Fruit fly (Drosophila melanogaster) whole organism, embryonic: Measurements from ENCODE around the gene CG4880.

Experiments
- Asciz ChIP-seq: fragments of 200-800 bp; sonication (Bioruptor generic); optimal IDR thresholded peaks from 2 replicates; lab custom pipeline; 2017; ENCODE audit warnings: missing biosample characterization, mild to moderate bottlenecking, missing genetic modification characterization, missing genetic modification reagents
- CG1233 ChIP-seq: fragments of 200-800 bp; sonication (Bioruptor generic); optimal IDR thresholded peaks from 4 replicates; lab custom pipeline; 2018; ENCODE audit warnings: missing biosample characterization, mild to moderate bottlenecking, missing genetic modification characterization
- CG12659 ChIP-seq: fragments of 200-800 bp; sonication (Bioruptor generic); optimal IDR thresholded peaks from 3 replicates; lab custom pipeline; 2017; ENCODE audit warnings: mild to moderate bottlenecking, missing biosample characterization, missing genetic modification reagents, missing genetic modification characterization
- CG13123 ChIP-seq: fragments of 200-800 bp; sonication (Bioruptor generic); optimal IDR thresholded peaks from 2 replicates; lab custom pipeline; 2016; ENCODE audit warnings: missing biosample characterization, missing genetic modification characterization
- CG15514 ChIP-seq: fragments of 200-800 bp; sonication (Bioruptor generic); optimal IDR thresholded peaks from 3 replicates; lab custom pipeline; 2017; ENCODE audit warnings: missing biosample characterization, missing genetic modification characterization, mild to moderate bottlenecking, moderate library complexity, missing genetic modification reagents
- CG18476 ChIP-seq: fragments of 200-800 bp; sonication (Bioruptor generic); optimal IDR thresholded peaks from 2 replicates; lab custom pipeline; 2016; ENCODE audit warnings: missing biosample characterization, mild to moderate bottlenecking, missing genetic modification characterization
- CG2712 ChIP-seq: fragments of 200-800 bp; optimal IDR thresholded peaks from 3 replicates; lab custom pipeline; 2019; ENCODE audit warnings: missing biosample characterization, mild to moderate bottlenecking, missing genetic modification characterization, moderate library complexity
- CG30431 ChIP-seq: fragments of 200-800 bp; sonication (Bioruptor generic); optimal IDR thresholded peaks from 2 replicates; lab custom pipeline; 2017; ENCODE audit warnings: missing biosample characterization, missing genetic modification characterization
- CG34224 ChIP-seq: fragments of 200-800 bp; sonication (Bioruptor generic); IDR thresholded peaks from 3 replicates; pipeline ENCODE4 v1.3.6; 2022; ENCODE audit warnings: missing biosample characterization, missing genetic modification characterization; ENCODE audit not compliant: partially characterized antibody
- CG3995 ChIP-seq: fragments of 200-800 bp; sonication (Bioruptor generic); optimal IDR thresholded peaks from 3 replicates; lab custom pipeline; 2016; ENCODE audit warnings: missing biosample characterization, missing genetic modification characterization
- CG4617 ChIP-seq: fragments of 200-800 bp; sonication (Bioruptor generic); optimal IDR thresholded peaks from 3 replicates; lab custom pipeline; 2016; ENCODE audit warnings: missing biosample characterization, missing genetic modification characterization, borderline replicate concordance
- CG5180 ChIP-seq: fragments of 200-800 bp; sonication (Bioruptor generic); optimal IDR thresholded peaks from 3 replicates; lab custom pipeline; 2017; ENCODE audit warnings: missing biosample characterization, missing genetic modification characterization, mild to moderate bottlenecking, moderate library complexity, missing genetic modification reagents
- CG6272 ChIP-seq: fragments of 200-800 bp; sonication (Bioruptor generic); IDR thresholded peaks from 2 replicates; pipeline ENCODE4 v1.3.6; 2022; ENCODE audit warnings: missing biosample characterization, missing genetic modification characterization
- CG9437 ChIP-seq: fragments of 200-800 bp; sonication (Bioruptor generic); optimal IDR thresholded peaks from 2 replicates; lab custom pipeline; 2018; ENCODE audit warnings: missing biosample characterization, mild to moderate bottlenecking, missing genetic modification characterization
- D ChIP-seq, 2 experiments: fragments of 200-800 bp in 1 of 2; fragments of >200 bp in 1 of 2; sonication (Bioruptor generic) in 1 of 2; optimal IDR thresholded peaks; 2 replicates in 1 of 2; 3 replicates in 1 of 2; lab custom pipeline; 2017; ENCODE audit warnings: mild to moderate bottlenecking in 1 of 2, missing biosample characterization in 1 of 2, missing genetic modification characterization in 1 of 2, missing genetic modification reagents in 1 of 2
- Hmx ChIP-seq: fragments of 200-800 bp; sonication (Bioruptor generic); optimal IDR thresholded peaks from 2 replicates; lab custom pipeline; 2016; ENCODE audit warnings: missing biosample characterization, missing genetic modification characterization
- Hsf ChIP-seq: fragments of 200-800 bp; sonication (Bioruptor generic); optimal IDR thresholded peaks from 3 replicates; lab custom pipeline; 2016; ENCODE audit warnings: missing biosample characterization, missing genetic modification characterization
- Meics ChIP-seq: fragments of 200-800 bp; sonication (Bioruptor generic); optimal IDR thresholded peaks from 2 replicates; lab custom pipeline; 2017; ENCODE audit warnings: missing biosample characterization, mild to moderate bottlenecking, missing genetic modification characterization
- Mes4 ChIP-seq: fragments of 200-800 bp; sonication (Bioruptor generic); optimal IDR thresholded peaks from 2 replicates; lab custom pipeline; 2016; ENCODE audit warnings: missing biosample characterization, missing genetic modification characterization
- Rx ChIP-seq: fragments of 200-800 bp; sonication (Bioruptor generic); IDR thresholded peaks from 2 replicates; pipeline ENCODE4 v1.3.6; 2022; ENCODE audit warnings: missing biosample characterization, missing genetic modification characterization
- Sin3A ChIP-seq: fragments of >200 bp; optimal IDR thresholded peaks from 2 replicates; lab custom pipeline; 2018
- Xbp1 ChIP-seq: fragments of 200-800 bp; sonication (Bioruptor generic); optimal IDR thresholded peaks from 3 replicates; lab custom pipeline; 2016; ENCODE audit warnings: missing biosample characterization, mild to moderate bottlenecking, missing genetic modification characterization
- aop ChIP-seq: fragments of 200-800 bp; sonication (Bioruptor generic); IDR thresholded peaks from 2 replicates; pipeline ENCODE4 v1.3.6; 2022; ENCODE audit warnings: missing biosample characterization, missing genetic modification characterization
- chinmo ChIP-seq: fragments of 200-800 bp; sonication (Bioruptor generic); IDR thresholded peaks from 4 replicates; pipeline ENCODE4 v1.3.6; 2022; ENCODE audit warnings: missing biosample characterization, missing genetic modification characterization; ENCODE audit not compliant: partially characterized antibody
- croc ChIP-seq: fragments of 200-800 bp; sonication (Bioruptor generic); conservative IDR thresholded peaks from 3 replicates; pipeline ENCODE4 v1.3.6; 2022; ENCODE audit warnings: missing biosample characterization, missing genetic modification characterization
- cwo ChIP-seq: fragments of 200-800 bp; sonication (Bioruptor generic); optimal IDR thresholded peaks from 3 replicates; lab custom pipeline; 2017; ENCODE audit warnings: missing biosample characterization, missing genetic modification characterization, mild to moderate bottlenecking, moderate library complexity, missing genetic modification reagents
- dpn ChIP-seq, 2 experiments: fragments of 200-800 bp; sonication (Bioruptor generic); optimal IDR thresholded peaks; 3 replicates each; lab custom pipeline; 2016; ENCODE audit warnings: missing biosample characterization in 2 of 2, missing genetic modification characterization in 2 of 2
- fd96Cb ChIP-seq: fragments of 200-800 bp; sonication (Bioruptor generic); optimal IDR thresholded peaks from 2 replicates; lab custom pipeline; 2018; ENCODE audit warnings: missing biosample characterization, mild to moderate bottlenecking, missing genetic modification characterization, moderate library complexity
- gem ChIP-seq: fragments of 200-800 bp; sonication (Bioruptor generic); optimal IDR thresholded peaks from 2 replicates; lab custom pipeline; 2019; ENCODE audit warnings: missing biosample characterization, mild to moderate bottlenecking, missing genetic modification characterization, moderate library complexity
- h ChIP-seq: fragments of >200 bp; optimal IDR thresholded peaks from 2 replicates; lab custom pipeline; 2017
- hth ChIP-seq: fragments of >200 bp; optimal IDR thresholded peaks from 2 replicates; lab custom pipeline; 2017; ENCODE audit warnings: inconsistent platforms
- jigr1 ChIP-seq: fragments of 200-800 bp; sonication (Bioruptor generic); IDR thresholded peaks from 3 replicates; pipeline ENCODE4 v1.3.6; 2022; ENCODE audit warnings: missing biosample characterization, missing genetic modification characterization
- jing ChIP-seq: fragments of 200-800 bp; sonication (Bioruptor generic); optimal IDR thresholded peaks from 2 replicates; lab custom pipeline; 2018; ENCODE audit warnings: missing biosample characterization, mild to moderate bottlenecking, missing genetic modification characterization
- ken ChIP-seq: fragments of 200-800 bp; sonication (Bioruptor generic); IDR thresholded peaks from 3 replicates; pipeline ENCODE4 v1.3.6; 2022; ENCODE audit warnings: missing biosample characterization, missing genetic modification characterization
- lola ChIP-seq, 3 experiments: fragments of >200 bp in 2 of 3; fragments of 200-800 bp in 1 of 3; sonication (Bioruptor generic) in 1 of 3; optimal IDR thresholded peaks; 2 replicates each; lab custom pipeline; 2017 to 2019; ENCODE audit warnings: missing biosample characterization in 3 of 3, missing genetic modification characterization in 3 of 3, mild to moderate bottlenecking in 1 of 3, moderate library complexity in 1 of 3
- lov ChIP-seq, 2 experiments: fragments of 200-800 bp in 1 of 2; fragments of >200 bp in 1 of 2; sonication (Bioruptor generic) in 1 of 2; IDR thresholded peaks in 1 of 2; optimal IDR thresholded peaks in 1 of 2; 2 replicates in 1 of 2; 3 replicates in 1 of 2; pipeline versions ENCODE4 v1.3.6 to Lab custom; 2017 to 2022; ENCODE audit warnings: missing biosample characterization in 1 of 2, missing genetic modification characterization in 1 of 2
- pfk ChIP-seq: fragments of 200-800 bp; sonication (Bioruptor generic); optimal IDR thresholded peaks from 2 replicates; lab custom pipeline; 2018; ENCODE audit warnings: missing biosample characterization, mild to moderate bottlenecking, missing genetic modification characterization, moderate library complexity
- repo ChIP-seq: fragments of 200-800 bp; sonication (Bioruptor generic); optimal IDR thresholded peaks from 2 replicates; lab custom pipeline; 2016; ENCODE audit warnings: missing biosample characterization, missing genetic modification characterization
- ro ChIP-seq: fragments of 200-800 bp; sonication (Bioruptor generic); IDR thresholded peaks from 2 replicates; pipeline ENCODE4 v1.3.6; 2022; ENCODE audit warnings: missing biosample characterization, missing genetic modification characterization
- sc ChIP-seq, 3 experiments: fragments of >200 bp in 2 of 3; fragments of 200-800 bp in 1 of 3; sonication (Bioruptor generic) in 1 of 3; optimal IDR thresholded peaks; 2 replicates in 2 of 3; 3 replicates in 1 of 3; lab custom pipeline; 2017; ENCODE audit warnings: mild to moderate bottlenecking in 1 of 3, missing biosample characterization in 1 of 3, missing genetic modification characterization in 1 of 3, missing genetic modification reagents in 1 of 3
- seq ChIP-seq: fragments of 200-800 bp; sonication (Bioruptor generic); IDR thresholded peaks from 2 replicates; pipeline ENCODE4 v1.3.6; 2022; ENCODE audit warnings: missing biosample characterization, missing genetic modification characterization
- sqz ChIP-seq: fragments of 200-800 bp; sonication (Bioruptor generic); optimal IDR thresholded peaks from 3 replicates; lab custom pipeline; 2018; ENCODE audit warnings: missing biosample characterization, mild to moderate bottlenecking, missing genetic modification characterization
- tio ChIP-seq: fragments of 200-800 bp; sonication (Bioruptor generic); optimal IDR thresholded peaks from 2 replicates; lab custom pipeline; 2017; ENCODE audit warnings: missing biosample characterization, missing genetic modification characterization, inconsistent platforms

The CG4880 gene

dm6 chrX:16854746-16855145 lies 31.9 kb upstream of the CG4880 start (continued):
- TF ChIP-seq CG15514 (GFP tag; lab: Kevin White, UChicago) (no peak), CG30431 (GFP tag; lab: Kevin White, UChicago) (no peak), D (optimal IDR thresholded peaks at IDR 0.05; lab: Kevin White, UChicago) (no peak), D (GFP tag; optimal IDR thresholded peaks at IDR 0.05; lab: Kevin White, UChicago) (peak; percentile 57), CG9437 (GFP tag; lab: Kevin White, UChicago) (peak; percentile 37), CG13123 (GFP tag; lab: Kevin White, UChicago) (no peak), CG2712 (tag; lab: Kevin White, UChicago) (peak; percentile 54), CG18476 (GFP tag; lab: Kevin White, UChicago) (no peak), CG6272 (GFP tag; lab: Robert Waterston, UW) (no peak), CG5180 (GFP tag; lab: Kevin White, UChicago) (peak; percentile 37), Hsf (peak; percentile 43), Xbp1 (peak; percentile 47), chinmo (GFP tag; lab: Robert Waterston, UW) (no peak), gem (tag; lab: Kevin White, UChicago) (peak; percentile 77), Asciz (GFP tag; lab: Kevin White, UChicago) (peak; percentile 69), pfk (GFP tag; lab: Kevin White, UChicago) (no peak), cwo (GFP tag; lab: Kevin White, UChicago) (peak; percentile 38), dpn (GFP tag; optimal IDR thresholded peaks at IDR 0.05; lab: Kevin White, UChicago) (peak; percentile 33 to 44), Hmx (GFP tag; lab: Kevin White, UChicago) (no peak), fd96Cb (tag; lab: Kevin White, UChicago) (peak; percentile 65), croc (GFP tag; lab: Robert Waterston, UW) (no peak; the same call in 2 of the 3 replicates), tio (GFP tag; lab: Kevin White, UChicago) (peak; percentile 28), CG12659 (GFP tag; lab: Kevin White, UChicago) (peak; percentile 51), jigr1 (GFP tag; lab: Robert Waterston, UW) (no peak), Sin3A (lab: Kevin White, UChicago) (no peak), ro (no peak), sc (optimal IDR thresholded peaks at IDR 0.05; lab: Kevin White, UChicago) (no peak), sc (GFP tag; optimal IDR thresholded peaks at IDR 0.05; lab: Kevin White, UChicago) (no peak), hth (lab: Kevin White, UChicago) (no peak), jing (GFP tag; lab: Kevin White, UChicago) (no peak), Meics (GFP tag; lab: Kevin White, UChicago) (peak; percentile 54), repo (GFP tag; lab: Kevin White, UChicago) (no peak), CG34224 (GFP tag; lab: Robert Waterston, UW) (no peak), Mes4 (no peak), aop (GFP tag; lab: Robert Waterston, UW) (no peak), h (lab: Kevin White, UChicago) (no peak), sqz (GFP tag; lab: Kevin White, UChicago) (no peak), lola (GFP tag; optimal IDR thresholded peaks at IDR 0.05; lab: Kevin White, UChicago) (peak in 1 of 3 experiments; percentile 15), CG1233 (GFP tag; lab: Kevin White, UChicago) (peak; percentile 49), seq (GFP tag; lab: Robert Waterston, UW) (0 out of 2 replicates have a peak, but pooled peaks have one; percentile 48), lov (optimal IDR thresholded peaks at IDR 0.05; lab: Kevin White, UChicago) (no peak), lov (GFP tag; IDR thresholded peaks at IDR 0.05; lab: Robert Waterston, UW) (no peak), CG3995 (GFP tag; lab: Kevin White, UChicago) (no peak), Rx (GFP tag; lab: Robert Waterston, UW) (no peak), ken (GFP tag; lab: Robert Waterston, UW) (no peak), CG4617 (GFP tag; lab: Kevin White, UChicago) (no peak)
- TF ChIP-seq, all 482 proteins: peak for 160
